Worm (Caenorhabditis elegans) whole organism, late embryonic: Measurements from ENCODE around the gene Y75B12B.1.

Experiments
- C08G9.2 ChIP-seq: sonication (generic microtip); optimal IDR thresholded peaks from 2 replicates; lab custom pipeline; 2016; ENCODE audit warnings: mild to moderate bottlenecking, missing genetic modification characterization, moderate library complexity, missing compliant biosample characterization
- C38D4.7 ChIP-seq: fragments of 200-800 bp; sonication (Bioruptor generic); optimal IDR thresholded peaks from 2 replicates; lab custom pipeline; 2018; ENCODE audit warnings: mild to moderate bottlenecking, missing genetic modification characterization, moderate library complexity, missing compliant biosample characterization
- K02D7.2 ChIP-seq: sonication (generic microtip); optimal IDR thresholded peaks from 2 replicates; lab custom pipeline; 2017; ENCODE audit warnings: mild to moderate bottlenecking, missing genetic modification characterization, missing compliant biosample characterization
- Y22D7AL.16 ChIP-seq: sonication (generic microtip); optimal IDR thresholded peaks from 2 replicates; lab custom pipeline; 2016; ENCODE audit warnings: missing genetic modification characterization, missing compliant biosample characterization
- ahr-1 ChIP-seq: sonication (generic microtip); optimal IDR thresholded peaks from 2 replicates; lab custom pipeline; 2016; ENCODE audit warnings: missing genetic modification characterization, missing compliant biosample characterization
- ceh-14 ChIP-seq: sonication (generic microtip); optimal IDR thresholded peaks from 2 replicates; lab custom pipeline; 2016; ENCODE audit warnings: missing genotype, missing genetic modification characterization, missing compliant biosample characterization
- ceh-18 ChIP-seq: sonication (generic microtip); optimal IDR thresholded peaks from 2 replicates; lab custom pipeline; 2016; ENCODE audit warnings: missing genetic modification characterization, missing compliant biosample characterization
- ceh-19 ChIP-seq: fragments of 200-800 bp; sonication (Bioruptor generic); optimal IDR thresholded peaks from 2 replicates; lab custom pipeline; 2018; ENCODE audit warnings: mild to moderate bottlenecking, missing genetic modification characterization, missing compliant biosample characterization
- ceh-2 ChIP-seq: sonication (generic microtip); optimal IDR thresholded peaks from 2 replicates; lab custom pipeline; 2016; ENCODE audit warnings: missing genotype, missing genetic modification characterization, missing compliant biosample characterization
- ceh-22 ChIP-seq: sonication (generic microtip); optimal IDR thresholded peaks from 2 replicates; lab custom pipeline; 2017; ENCODE audit warnings: missing biosample characterization, missing genetic modification characterization
- ceh-24 ChIP-seq: sonication (generic microtip); optimal IDR thresholded peaks from 2 replicates; lab custom pipeline; 2016; ENCODE audit warnings: mild to moderate bottlenecking, missing genetic modification characterization, missing compliant biosample characterization
- ceh-31 ChIP-seq: sonication (generic microtip); optimal IDR thresholded peaks from 2 replicates; lab custom pipeline; 2016; ENCODE audit warnings: missing genetic modification characterization, missing compliant biosample characterization
- ceh-45 ChIP-seq: fragments of 200-800 bp; sonication (Bioruptor generic); IDR thresholded peaks from 2 replicates; pipeline ENCODE4 v1.3.6; 2022; ENCODE audit warnings: missing genetic modification reagents, missing genetic modification characterization, missing compliant biosample characterization
- ceh-48 ChIP-seq: sonication (generic microtip); optimal IDR thresholded peaks from 2 replicates; lab custom pipeline; 2016; ENCODE audit warnings: missing genetic modification characterization, inconsistent platforms, missing compliant biosample characterization
- ceh-6 ChIP-seq: fragments of 200-800 bp; sonication (Bioruptor generic); optimal IDR thresholded peaks from 2 replicates; lab custom pipeline; 2018; ENCODE audit warnings: mild to moderate bottlenecking, missing genetic modification characterization, missing compliant biosample characterization
- elt-2 ChIP-seq: sonication (generic microtip); optimal IDR thresholded peaks from 2 replicates; lab custom pipeline; 2016; ENCODE audit warnings: missing genetic modification reagents, missing genetic modification characterization, missing compliant biosample characterization
- elt-4 ChIP-seq: sonication (generic microtip); optimal IDR thresholded peaks from 2 replicates; lab custom pipeline; 2016; ENCODE audit warnings: missing genetic modification characterization, missing compliant biosample characterization
- eyg-1 ChIP-seq: sonication (generic microtip); optimal IDR thresholded peaks from 2 replicates; lab custom pipeline; 2016; ENCODE audit warnings: missing genotype, missing genetic modification characterization, missing compliant biosample characterization
- fax-1 ChIP-seq: sonication (generic microtip); optimal IDR thresholded peaks from 2 replicates; lab custom pipeline; 2016; ENCODE audit warnings: missing genotype, missing genetic modification characterization, missing compliant biosample characterization
- fkh-6 ChIP-seq: sonication (generic microtip); optimal IDR thresholded peaks from 2 replicates; lab custom pipeline; 2016; ENCODE audit warnings: missing genetic modification characterization, missing compliant biosample characterization
- gmeb-2 ChIP-seq: sonication (generic microtip); optimal IDR thresholded peaks from 2 replicates; lab custom pipeline; 2016; ENCODE audit warnings: missing genetic modification characterization, inconsistent platforms, missing compliant biosample characterization
- hlh-13 ChIP-seq: fragments of 200-800 bp; sonication (Bioruptor generic); optimal IDR thresholded peaks from 2 replicates; lab custom pipeline; 2018; ENCODE audit warnings: mild to moderate bottlenecking, missing genetic modification characterization, missing compliant biosample characterization
- lin-11 ChIP-seq: fragments of 200-800 bp; sonication (Bioruptor generic); optimal IDR thresholded peaks from 2 replicates; lab custom pipeline; 2018; ENCODE audit warnings: mild to moderate bottlenecking, missing genetic modification characterization, missing compliant biosample characterization
- mec-3 ChIP-seq: sonication (generic microtip); optimal IDR thresholded peaks from 2 replicates; lab custom pipeline; 2016; ENCODE audit warnings: borderline replicate concordance, missing genetic modification characterization, missing compliant biosample characterization
- nhr-11 ChIP-seq: fragments of 150-350 bp; optimal IDR thresholded peaks from 2 replicates; lab custom pipeline; 2014; ENCODE audit warnings: missing biosample characterization, missing genetic modification characterization
- nhr-232 ChIP-seq: sonication (generic microtip); optimal IDR thresholded peaks from 2 replicates; lab custom pipeline; 2016; ENCODE audit warnings: missing genetic modification characterization, missing compliant biosample characterization
- pag-3 ChIP-seq: sonication (generic microtip); optimal IDR thresholded peaks from 2 replicates; lab custom pipeline; 2016; ENCODE audit warnings: missing compliant biosample characterization, missing genetic modification characterization, borderline replicate concordance
- pha-2 ChIP-seq: sonication (generic microtip); optimal IDR thresholded peaks from 2 replicates; lab custom pipeline; 2017; ENCODE audit warnings: mild to moderate bottlenecking, missing genetic modification characterization, missing compliant biosample characterization
- pha-4 ChIP-seq: fragments of 150-350 bp; optimal IDR thresholded peaks from 2 replicates; lab custom pipeline; 2018; ENCODE audit warnings: missing biosample characterization, missing genetic modification reagents, missing genetic modification characterization
- pqm-1 ChIP-seq: sonication (generic microtip); optimal IDR thresholded peaks from 2 replicates; lab custom pipeline; 2016; ENCODE audit warnings: missing genetic modification characterization, missing compliant biosample characterization
- ref-2 ChIP-seq: sonication (generic microtip); optimal IDR thresholded peaks from 2 replicates; lab custom pipeline; 2016; ENCODE audit warnings: missing genetic modification characterization, missing compliant biosample characterization
- syd-9 ChIP-seq: sonication (generic microtip); optimal IDR thresholded peaks from 2 replicates; lab custom pipeline; 2016; ENCODE audit warnings: mild to moderate bottlenecking, missing genetic modification characterization, moderate library complexity, missing compliant biosample characterization
- tbx-2 ChIP-seq: sonication (generic microtip); optimal IDR thresholded peaks from 2 replicates; lab custom pipeline; 2016; ENCODE audit warnings: missing genetic modification characterization, missing compliant biosample characterization
- tbx-7 ChIP-seq: sonication (generic microtip); optimal IDR thresholded peaks from 2 replicates; lab custom pipeline; 2016; ENCODE audit warnings: missing genotype, missing genetic modification characterization, missing compliant biosample characterization
- ttx-3 ChIP-seq: sonication (generic microtip); optimal IDR thresholded peaks from 2 replicates; lab custom pipeline; 2016; ENCODE audit warnings: missing genetic modification reagents, missing genetic modification characterization, missing compliant biosample characterization
- unc-3 ChIP-seq, 2 experiments: fragments of 200-800 bp in 1 of 2; sonication (Bioruptor generic) in 1 of 2; sonication (generic microtip) in 1 of 2; conservative IDR thresholded peaks in 1 of 2; optimal IDR thresholded peaks in 1 of 2; 2 replicates each; pipeline versions ENCODE4 v1.3.6 to Lab custom; 2016 to 2022; ENCODE audit warnings: missing compliant biosample characterization in 2 of 2, missing genetic modification characterization in 2 of 2, missing genetic modification reagents in 1 of 2
- unc-55 ChIP-seq: sonication (generic microtip); optimal IDR thresholded peaks from 2 replicates; lab custom pipeline; 2017; ENCODE audit warnings: missing biosample characterization, missing genetic modification reagents, missing genetic modification characterization
- zip-5 ChIP-seq: sonication (generic microtip); optimal IDR thresholded peaks from 2 replicates; lab custom pipeline; 2016; ENCODE audit warnings: missing genetic modification characterization, missing compliant biosample characterization
- ztf-16 ChIP-seq: sonication (generic microtip); optimal IDR thresholded peaks from 2 replicates; lab custom pipeline; 2017; ENCODE audit warnings: missing genetic modification characterization, missing compliant biosample characterization

Gene Y75B12B.1

DNA sequence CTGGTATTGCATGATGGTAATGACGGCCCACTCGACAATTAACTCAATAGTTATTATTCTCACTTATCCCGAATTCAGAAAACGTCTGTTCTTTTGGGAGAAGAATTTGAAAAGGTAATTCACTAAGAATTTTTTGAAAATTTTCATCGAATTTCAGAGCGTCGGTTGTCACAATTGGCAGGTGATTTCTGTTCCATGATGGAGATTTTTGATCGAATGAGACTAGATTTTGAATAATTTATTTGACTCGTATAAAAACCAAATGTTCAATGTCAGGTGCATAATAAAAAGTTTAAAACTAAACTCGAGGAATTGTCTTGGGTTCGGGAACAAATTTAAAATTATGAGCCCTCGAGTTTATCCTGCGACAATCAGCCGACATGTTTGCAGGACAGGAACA, 32.2 kb downstream of the Y75B12B.1 start, which contains the start of gene sri-25:
TSS of gene sri-25 (plus strand) at position 301 of the 400 bp plus-strand sequence.
- TF ChIP-seq ztf-16 (tag; lab: Kevin White, UChicago): no peak
- no peak for TF ChIP-seq fkh-6
- TF ChIP-seq ceh-22: no peak
- no peak for TF ChIP-seq pha-2 (tag; lab: Kevin White, UChicago)
- no peak for TF ChIP-seq pqm-1 (tag; lab: Kevin White, UChicago)
- TF ChIP-seq nhr-232 (tag; lab: Kevin White, UChicago): no peak
- no peak for TF ChIP-seq tbx-7 (tag; lab: Kevin White, UChicago)
- no peak for TF ChIP-seq pha-4 (tag; lab: Kevin White, UChicago)
- no peak for TF ChIP-seq zip-5 (tag; lab: Kevin White, UChicago)
- TF ChIP-seq tbx-2: no peak
- TF ChIP-seq hlh-13 (GFP tag; lab: Kevin White, UChicago): no peak
- no peak for TF ChIP-seq ceh-14

DNA sequence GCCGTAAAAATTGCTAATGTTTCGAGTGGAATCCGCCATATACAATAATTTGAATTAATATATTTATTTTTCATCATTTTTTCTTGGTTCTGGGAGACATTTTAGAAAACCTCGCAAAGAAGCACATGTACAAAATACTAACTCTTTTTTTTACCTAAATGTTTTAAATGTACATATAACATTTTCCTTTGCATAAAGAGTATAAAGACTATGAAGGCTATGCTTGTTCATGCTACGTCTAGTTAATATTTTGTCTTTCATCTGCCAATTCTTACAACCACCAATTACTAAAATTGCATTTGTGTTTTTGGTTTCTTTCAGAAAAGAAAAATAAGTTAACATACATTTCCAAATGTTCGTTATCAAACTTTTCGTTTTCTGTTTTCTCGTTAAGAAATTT, 36.8 kb downstream of the Y75B12B.1 start, which contains the start of gene irld-25:
TSS of gene irld-25 (plus strand) at position 301 of the 400 bp plus-strand sequence.
- no peak for TF ChIP-seq ceh-14
- no peak for TF ChIP-seq C38D4.7 (GFP tag; lab: Kevin White, UChicago)
- TF ChIP-seq fkh-6: no peak
- TF ChIP-seq pag-3 (tag; lab: Kevin White, UChicago): no peak
- no peak for TF ChIP-seq ceh-45 (GFP tag; lab: Robert Waterston, UW)
- TF ChIP-seq K02D7.2 (tag; lab: Kevin White, UChicago): no peak
- no peak for TF ChIP-seq ceh-18 (tag; lab: Kevin White, UChicago)
- TF ChIP-seq ceh-2: no peak
- no peak for TF ChIP-seq pha-4 (tag; lab: Kevin White, UChicago)
- no peak for TF ChIP-seq ceh-24 (tag; lab: Kevin White, UChicago)
- TF ChIP-seq ceh-22: no peak
- TF ChIP-seq ttx-3: no peak
- no peak for TF ChIP-seq elt-4 (tag; lab: Kevin White, UChicago)
- TF ChIP-seq fax-1 (tag; lab: Kevin White, UChicago): no peak
- no peak for TF ChIP-seq lin-11 (tag; lab: Kevin White, UChicago)
- no peak for TF ChIP-seq ref-2

DNA sequence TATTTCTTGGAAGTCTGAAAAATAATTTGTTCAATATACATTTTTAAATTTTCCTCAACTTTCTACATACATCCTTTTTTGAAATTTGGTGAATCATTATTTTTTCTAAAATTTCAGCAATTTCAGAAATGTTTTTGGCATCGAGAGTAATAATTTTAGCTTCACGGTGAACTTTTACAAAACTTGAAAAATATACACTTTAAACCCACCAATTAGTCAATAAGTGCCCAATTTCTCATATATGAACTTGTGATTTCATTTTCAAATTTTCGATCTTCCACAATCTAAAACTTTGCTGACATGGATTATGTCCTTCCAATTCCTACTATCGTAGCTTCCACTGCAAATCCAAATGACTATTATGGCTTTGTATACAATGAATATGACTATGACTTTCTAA, 39.2 kb downstream of the Y75B12B.1 start, which contains the start of gene srw-24:
TSS of gene srw-24 (plus strand) at position 301 of the 400 bp plus-strand sequence.
- no peak for TF ChIP-seq elt-2
- no peak for TF ChIP-seq unc-55
- TF ChIP-seq ceh-31: no peak
- TF ChIP-seq syd-9: no peak
- no peak for TF ChIP-seq ceh-6
- no peak for TF ChIP-seq ahr-1 (tag; lab: Kevin White, UChicago)
- TF ChIP-seq gmeb-2: no peak
- no peak for TF ChIP-seq Y22D7AL.16 (tag; lab: Kevin White, UChicago)
- TF ChIP-seq hlh-13 (GFP tag; lab: Kevin White, UChicago): no peak
- no peak for TF ChIP-seq C08G9.2
- no peak for TF ChIP-seq ceh-19 (GFP tag; lab: Kevin White, UChicago)

DNA sequence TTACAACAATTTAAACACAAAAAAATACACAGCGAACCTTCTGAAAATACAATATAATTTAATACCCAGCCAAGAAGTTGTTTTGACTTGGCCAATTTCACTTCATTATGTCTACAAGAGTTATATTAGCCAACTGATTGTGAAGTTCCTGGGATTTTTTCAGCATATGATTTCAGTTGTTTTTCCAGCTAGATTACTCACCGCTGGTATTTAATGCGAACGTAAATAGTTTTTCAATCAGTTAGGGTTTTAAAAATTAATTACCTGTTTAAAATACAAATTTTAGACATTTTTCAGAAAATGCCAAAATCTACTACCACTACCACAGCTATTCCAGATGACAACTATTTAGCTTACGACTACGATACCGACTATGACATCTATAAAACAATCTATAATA, 41.2 kb downstream of the Y75B12B.1 start, which contains the start of gene srw-14:
TSS of gene srw-14 (plus strand) at position 301 of the 400 bp plus-strand sequence.
- TF ChIP-seq gmeb-2 (no peak), tbx-7 (tag; lab: Kevin White, UChicago) (no peak), unc-3 (GFP tag; conservative IDR thresholded peaks at IDR 0.05; lab: Robert Waterston, UW) (no peak), unc-3 (tag; optimal IDR thresholded peaks at IDR 0.05; lab: Kevin White, UChicago) (no peak), mec-3 (no peak), pag-3 (tag; lab: Kevin White, UChicago) (no peak), ceh-48 (tag; lab: Kevin White, UChicago) (no peak), eyg-1 (no peak), elt-4 (tag; lab: Kevin White, UChicago) (no peak), nhr-11 (no peak)
